Worm (Caenorhabditis elegans): Measurements from ENCODE around the gene dnj-7.

DNA sequence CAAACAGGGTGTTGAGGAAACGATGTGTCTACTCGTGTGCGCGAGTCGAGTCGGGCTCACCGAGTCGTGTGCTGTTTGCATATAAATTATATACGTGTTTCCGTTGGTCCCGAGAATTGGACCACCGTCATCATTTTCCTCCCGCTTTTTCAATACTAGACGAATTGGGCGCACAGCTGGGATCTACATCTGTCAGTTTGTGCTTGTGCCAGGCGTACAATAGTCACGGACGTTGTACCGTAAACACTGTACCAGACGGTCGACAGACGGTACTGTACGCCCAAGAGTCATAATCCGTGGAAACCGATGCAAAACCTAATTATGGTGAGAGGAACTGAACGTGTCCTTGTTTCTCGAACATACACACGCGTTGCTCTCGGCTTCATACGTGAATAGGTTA is 14.8 kb downstream of the dnj-7 start:
- TF ChIP-seq him-1 (tag; optimal IDR thresholded peaks at IDR 0.05) (no peak), W03F9.2 (tag; optimal IDR thresholded peaks at IDR 0.05) (no peak), dao-5 (tag; optimal IDR thresholded peaks at IDR 0.05) (no peak)

Data from whole organism, L4/young adult.